Worm (Caenorhabditis elegans) whole organism, L2 larva: Measurements from ENCODE around the gene sand-1.

Experiments used
- peb-1 ChIP-seq: fragments of 150-350 bp; optimal IDR thresholded peaks from 2 replicates; lab custom pipeline; 2014; ENCODE audit warnings: missing biosample characterization, missing genetic modification characterization
- snpc-4 ChIP-seq: fragments of 150-350 bp; optimal IDR thresholded peaks from 2 replicates; lab custom pipeline; 2014; ENCODE audit warnings: missing biosample characterization, missing genetic modification characterization

DNA sequence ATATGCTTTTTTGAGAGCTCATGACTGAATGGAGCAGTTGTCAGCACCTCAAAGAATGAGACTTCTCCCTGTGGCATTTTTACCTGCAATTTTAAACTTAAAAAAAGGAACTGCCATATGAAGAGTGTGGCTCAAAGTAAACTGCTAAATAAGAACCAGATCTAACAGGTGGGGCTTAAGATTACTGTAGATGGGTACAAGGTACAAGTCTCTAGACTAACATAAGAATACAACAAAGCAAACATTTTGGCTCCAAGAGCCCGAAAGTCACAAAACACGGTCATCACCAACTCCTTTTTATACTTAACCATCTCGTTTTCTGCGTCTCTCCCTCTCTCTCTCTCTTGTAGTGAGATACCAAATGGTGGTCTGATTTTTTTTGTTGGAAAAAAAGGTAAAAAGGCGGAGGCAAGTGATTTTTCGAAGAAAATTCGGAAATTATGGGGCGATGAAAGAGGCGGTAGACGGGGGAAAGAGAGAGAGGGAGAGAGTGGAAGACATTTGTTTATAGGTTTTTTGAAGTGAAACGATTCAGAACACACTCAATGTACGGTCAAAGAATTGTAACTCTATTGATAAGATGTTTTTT, 21.9 kb downstream of the sand-1 start, which contains the start of gene elo-6:
- TF ChIP-seq snpc-4 (tag; lab: Kevin White, UChicago) (no peak), peb-1 (tag; lab: Kevin White, UChicago) (no peak)
